Fruit fly (Drosophila melanogaster) whole organism, embryonic: Measurements from ENCODE around the gene Tengl3.

Experiments used
- ATbp ChIP-seq: fragments of 200-800 bp; sonication (Bioruptor generic); optimal IDR thresholded peaks from 2 replicates; lab custom pipeline; 2017; ENCODE audit warnings: missing biosample characterization, mild to moderate bottlenecking, missing genetic modification characterization, missing genetic modification reagents
- Atf-2 ChIP-seq: fragments of 200-800 bp; sonication (Bioruptor generic); optimal IDR thresholded peaks from 2 replicates; lab custom pipeline; 2016; ENCODE audit warnings: missing biosample characterization, missing genetic modification characterization
- Bdp1 ChIP-seq: fragments of 200-800 bp; sonication (Bioruptor generic); optimal IDR thresholded peaks from 3 replicates; lab custom pipeline; 2016; ENCODE audit warnings: missing biosample characterization, missing genetic modification characterization
- Bgb ChIP-seq: fragments of 200-800 bp; sonication (Bioruptor generic); IDR thresholded peaks from 2 replicates; pipeline ENCODE4 v1.3.6; 2022; ENCODE audit warnings: missing biosample characterization, missing genetic modification characterization; ENCODE audit not compliant: partially characterized antibody
- C15 ChIP-seq: fragments of 200-800 bp; sonication (Bioruptor generic); IDR thresholded peaks from 3 replicates; pipeline ENCODE4 v1.3.6; 2022; ENCODE audit warnings: missing biosample characterization, missing genetic modification characterization
- CG10979 ChIP-seq: fragments of 200-800 bp; sonication (Bioruptor generic); optimal IDR thresholded peaks from 2 replicates; lab custom pipeline; 2018; ENCODE audit warnings: missing biosample characterization, mild to moderate bottlenecking, missing genetic modification characterization, moderate library complexity
- CG11398 ChIP-seq: fragments of 200-800 bp; sonication (Bioruptor generic); optimal IDR thresholded peaks from 2 replicates; lab custom pipeline; 2016; ENCODE audit warnings: missing biosample characterization, missing genetic modification characterization
- CG11504 ChIP-seq: fragments of 200-800 bp; sonication (Bioruptor generic); optimal IDR thresholded peaks from 3 replicates; lab custom pipeline; 2019; ENCODE audit warnings: missing biosample characterization, mild to moderate bottlenecking, missing genetic modification characterization, moderate library complexity
- CG12391 ChIP-seq: fragments of 200-800 bp; sonication (Bioruptor generic); optimal IDR thresholded peaks from 3 replicates; lab custom pipeline; 2018; ENCODE audit warnings: missing biosample characterization, mild to moderate bottlenecking, missing genetic modification characterization, moderate library complexity
- CG12659 ChIP-seq: fragments of 200-800 bp; sonication (Bioruptor generic); optimal IDR thresholded peaks from 3 replicates; lab custom pipeline; 2017; ENCODE audit warnings: mild to moderate bottlenecking, missing biosample characterization, missing genetic modification reagents, missing genetic modification characterization
- CG14441 ChIP-seq: fragments of 200-800 bp; sonication (Bioruptor generic); IDR thresholded peaks from 2 replicates; pipeline ENCODE4 v1.3.6; 2022; ENCODE audit warnings: missing biosample characterization, missing genetic modification characterization
- CG14860 ChIP-seq: fragments of 200-800 bp; sonication (Bioruptor generic); IDR thresholded peaks from 3 replicates; pipeline ENCODE4 v1.3.6; 2022; ENCODE audit warnings: missing biosample characterization, missing genetic modification characterization; ENCODE audit not compliant: partially characterized antibody
- CG15696 ChIP-seq: fragments of 200-800 bp; sonication (Bioruptor generic); optimal IDR thresholded peaks from 2 replicates; lab custom pipeline; 2019; ENCODE audit warnings: missing biosample characterization, mild to moderate bottlenecking, missing genetic modification characterization, moderate library complexity
- CG18011 ChIP-seq: fragments of 200-800 bp; sonication (Bioruptor generic); optimal IDR thresholded peaks from 2 replicates; lab custom pipeline; 2017; ENCODE audit warnings: missing biosample characterization, missing genetic modification characterization, mild to moderate bottlenecking, moderate library complexity, missing genotype
- CG18476 ChIP-seq: fragments of 200-800 bp; sonication (Bioruptor generic); optimal IDR thresholded peaks from 2 replicates; lab custom pipeline; 2016; ENCODE audit warnings: missing biosample characterization, mild to moderate bottlenecking, missing genetic modification characterization
- CG2129 ChIP-seq: fragments of 200-800 bp; sonication (Bioruptor generic); IDR thresholded peaks from 2 replicates; pipeline ENCODE4 v1.3.6; 2022; ENCODE audit warnings: missing biosample characterization, missing genetic modification characterization; ENCODE audit not compliant: partially characterized antibody
- CG32532 ChIP-seq: fragments of 200-800 bp; sonication (Bioruptor generic); IDR thresholded peaks from 2 replicates; pipeline ENCODE4 v1.3.6; 2022; ENCODE audit warnings: missing biosample characterization, missing genetic modification characterization
- CG3407 ChIP-seq: fragments of 200-800 bp; sonication (Bioruptor generic); optimal IDR thresholded peaks from 2 replicates; lab custom pipeline; 2018; ENCODE audit warnings: missing biosample characterization, mild to moderate bottlenecking, missing genetic modification characterization
- CG34422 ChIP-seq: fragments of 200-800 bp; sonication (Bioruptor generic); IDR thresholded peaks from 3 replicates; pipeline ENCODE4 v1.3.6; 2022; ENCODE audit warnings: missing biosample characterization, missing genetic modification characterization
- CG4404 ChIP-seq: fragments of 200-800 bp; sonication (Bioruptor generic); IDR thresholded peaks from 2 replicates; pipeline ENCODE4 v1.3.6; 2022; ENCODE audit warnings: missing biosample characterization, missing genetic modification characterization
- CG4617 ChIP-seq: fragments of 200-800 bp; sonication (Bioruptor generic); optimal IDR thresholded peaks from 3 replicates; lab custom pipeline; 2016; ENCODE audit warnings: missing biosample characterization, missing genetic modification characterization, borderline replicate concordance
- CG6254 ChIP-seq: fragments of 200-800 bp; sonication (Bioruptor generic); optimal IDR thresholded peaks from 3 replicates; lab custom pipeline; 2017; ENCODE audit warnings: mild to moderate bottlenecking, missing biosample characterization, missing genetic modification reagents, missing genetic modification characterization
- CG6272 ChIP-seq: fragments of 200-800 bp; sonication (Bioruptor generic); IDR thresholded peaks from 2 replicates; pipeline ENCODE4 v1.3.6; 2022; ENCODE audit warnings: missing biosample characterization, missing genetic modification characterization
- CG8089 ChIP-seq: fragments of 200-800 bp; sonication (Bioruptor generic); optimal IDR thresholded peaks from 3 replicates; lab custom pipeline; 2016; ENCODE audit warnings: missing biosample characterization, missing genetic modification characterization
- CkIIα-i1 ChIP-seq: fragments of 200-800 bp; sonication (Bioruptor generic); IDR thresholded peaks from 2 replicates; pipeline ENCODE4 v1.3.6; 2022; ENCODE audit warnings: missing biosample characterization, missing genetic modification characterization
- Dbx ChIP-seq: fragments of 200-800 bp; sonication (Bioruptor generic); IDR thresholded peaks from 3 replicates; pipeline ENCODE4 v1.3.6; 2022; ENCODE audit warnings: missing biosample characterization, missing genetic modification characterization
- Dek ChIP-seq: fragments of 200-800 bp; sonication (Bioruptor generic); optimal IDR thresholded peaks from 3 replicates; lab custom pipeline; 2019; ENCODE audit warnings: missing biosample characterization, mild to moderate bottlenecking, missing genetic modification characterization, moderate library complexity
- Dp ChIP-seq: fragments of 200-800 bp; sonication (Bioruptor generic); optimal IDR thresholded peaks from 2 replicates; lab custom pipeline; 2018; ENCODE audit warnings: missing biosample characterization, mild to moderate bottlenecking, missing genetic modification characterization, moderate library complexity
- H2.0 ChIP-seq: fragments of 200-800 bp; sonication (Bioruptor generic); IDR thresholded peaks from 2 replicates; pipeline ENCODE4 v1.3.6; 2022; ENCODE audit warnings: missing biosample characterization, missing genetic modification characterization
- HLHmδ ChIP-seq: fragments of 200-800 bp; sonication (Bioruptor generic); optimal IDR thresholded peaks from 2 replicates; lab custom pipeline; 2018; ENCODE audit warnings: missing biosample characterization, mild to moderate bottlenecking, missing genetic modification characterization, moderate library complexity
- HmgD ChIP-seq: fragments of 200-800 bp; sonication (Bioruptor generic); optimal IDR thresholded peaks from 3 replicates; lab custom pipeline; 2016; ENCODE audit warnings: missing biosample characterization, missing genetic modification characterization
- Hr51 ChIP-seq, 2 experiments: fragments of 200-800 bp; sonication (Bioruptor generic); optimal IDR thresholded peaks; 2 replicates in 1 of 2; 3 replicates in 1 of 2; lab custom pipeline; 2016 to 2018; ENCODE audit warnings: missing biosample characterization in 2 of 2, missing genetic modification characterization in 2 of 2, mild to moderate bottlenecking in 1 of 2, moderate library complexity in 1 of 2
- Lpt ChIP-seq: fragments of >200 bp; optimal IDR thresholded peaks from 2 replicates; lab custom pipeline; 2018; ENCODE audit warnings: missing biosample characterization, missing genetic modification characterization
- MBD-R2 ChIP-seq: fragments of 200-800 bp; sonication (Bioruptor generic); IDR thresholded peaks from 2 replicates; pipeline ENCODE4 v1.3.6; 2022; ENCODE audit warnings: missing biosample characterization, missing genetic modification characterization
- NK7.1 ChIP-seq: fragments of 200-800 bp; sonication (Bioruptor generic); optimal IDR thresholded peaks from 3 replicates; lab custom pipeline; 2016; ENCODE audit warnings: missing biosample characterization, missing genetic modification characterization
- Tbp ChIP-seq: fragments of >200 bp; optimal IDR thresholded peaks from 2 replicates; lab custom pipeline; 2018; ENCODE audit warnings: missing biosample characterization, missing genetic modification characterization
- bowl ChIP-seq: fragments of 200-800 bp; sonication (Bioruptor generic); IDR thresholded peaks from 2 replicates; pipeline ENCODE4 v1.3.6; 2022; ENCODE audit warnings: missing biosample characterization, missing genetic modification characterization
- caup ChIP-seq: fragments of 200-800 bp; sonication (Bioruptor generic); optimal IDR thresholded peaks from 3 replicates; lab custom pipeline; 2017; ENCODE audit warnings: missing biosample characterization, mild to moderate bottlenecking, missing genetic modification characterization, moderate library complexity; ENCODE audit not compliant: severe bottlenecking
- exex ChIP-seq: fragments of 200-800 bp; sonication (Bioruptor generic); optimal IDR thresholded peaks from 4 replicates; lab custom pipeline; 2018; ENCODE audit warnings: missing biosample characterization, mild to moderate bottlenecking, missing genetic modification characterization, moderate library complexity
- fd64A ChIP-seq: fragments of 200-800 bp; sonication (Bioruptor generic); optimal IDR thresholded peaks from 3 replicates; lab custom pipeline; 2018; ENCODE audit warnings: missing biosample characterization, mild to moderate bottlenecking, missing genetic modification characterization
- ftz-f1 ChIP-seq: fragments of 200-800 bp; sonication (Bioruptor generic); optimal IDR thresholded peaks from 2 replicates; lab custom pipeline; 2016; ENCODE audit warnings: missing biosample characterization, missing genetic modification characterization
- lmd ChIP-seq: fragments of 200-800 bp; sonication (Bioruptor generic); IDR thresholded peaks from 2 replicates; pipeline ENCODE4 v1.3.6; 2022; ENCODE audit warnings: missing biosample characterization, missing genetic modification characterization
- nom ChIP-seq: fragments of 200-800 bp; sonication (Bioruptor generic); optimal IDR thresholded peaks from 2 replicates; lab custom pipeline; 2017; ENCODE audit warnings: missing biosample characterization, missing genetic modification characterization, mild to moderate bottlenecking, moderate library complexity, missing genetic modification reagents
- onecut ChIP-seq: fragments of 200-800 bp; sonication (Bioruptor generic); IDR thresholded peaks from 2 replicates; pipeline ENCODE4 v1.3.6; 2022; ENCODE audit warnings: missing biosample characterization, missing genetic modification characterization
- pfk ChIP-seq: fragments of 200-800 bp; sonication (Bioruptor generic); optimal IDR thresholded peaks from 2 replicates; lab custom pipeline; 2018; ENCODE audit warnings: missing biosample characterization, mild to moderate bottlenecking, missing genetic modification characterization, moderate library complexity
- trem ChIP-seq: fragments of 200-800 bp; optimal IDR thresholded peaks from 3 replicates; lab custom pipeline; 2019; ENCODE audit warnings: missing biosample characterization, mild to moderate bottlenecking, missing genetic modification characterization, moderate library complexity
- tup ChIP-seq: fragments of 200-800 bp; sonication (Bioruptor generic); optimal IDR thresholded peaks from 2 replicates; lab custom pipeline; 2016; ENCODE audit warnings: missing biosample characterization, mild to moderate bottlenecking, missing genetic modification characterization, moderate library complexity
- wor ChIP-seq: fragments of 200-800 bp; sonication (Bioruptor generic); IDR thresholded peaks from 2 replicates; pipeline ENCODE4 v1.3.6; 2022; ENCODE audit warnings: missing biosample characterization, missing genetic modification characterization
- zen ChIP-seq: fragments of 200-800 bp; sonication (Bioruptor generic); optimal IDR thresholded peaks from 3 replicates; lab custom pipeline; 2018; ENCODE audit warnings: missing biosample characterization, mild to moderate bottlenecking, missing genetic modification characterization, moderate library complexity
- zf30C ChIP-seq: fragments of 200-800 bp; sonication (Bioruptor generic); optimal IDR thresholded peaks from 3 replicates; lab custom pipeline; 2018; ENCODE audit warnings: missing biosample characterization, mild to moderate bottlenecking, missing genetic modification characterization

Gene Tengl3

dm6 chr2L:2201107-2201561 is 36.9 kb downstream of the Tengl3 start (continued):
- TF ChIP-seq CG6254 (GFP tag; lab: Kevin White, UChicago) (peak; percentile 91), ftz-f1 (GFP tag; lab: Kevin White, UChicago) (no peak), CkIIα-i1 (no peak), nom (GFP tag; lab: Kevin White, UChicago) (no peak), Atf-2 (GFP tag; lab: Kevin White, UChicago) (peak; percentile 64), trem (tag; lab: Kevin White, UChicago) (peak; percentile 89), zf30C (GFP tag; lab: Kevin White, UChicago) (peak; percentile 80), CG11504 (tag; lab: Kevin White, UChicago) (peak; percentile 88), wor (peak; percentile 71), NK7.1 (GFP tag; lab: Kevin White, UChicago) (peak; percentile 28), onecut (peak; percentile 71), Tbp (GFP tag; lab: Kevin White, UChicago) (no peak), H2.0 (GFP tag; lab: Robert Waterston, UW) (peak; percentile 61), CG14441 (GFP tag; lab: Robert Waterston, UW) (peak; percentile 44; the same call in 1 of the 2 replicates), CG34422 (GFP tag; lab: Robert Waterston, UW) (peak; percentile 80; the same call in 2 of the 3 replicates), Dp (GFP tag; lab: Kevin White, UChicago) (no peak), Hr51 (GFP tag; optimal IDR thresholded peaks at IDR 0.05; lab: Kevin White, UChicago) (peak; percentile 44 to 68), tup (peak; percentile 64), CG10979 (tag; lab: Kevin White, UChicago) (peak; percentile 94), CG2129 (GFP tag; lab: Robert Waterston, UW) (no peak), Lpt (GFP tag; lab: Kevin White, UChicago) (no peak), Bdp1 (GFP tag; lab: Kevin White, UChicago) (peak; percentile 29), zen (tag; lab: Kevin White, UChicago) (peak; percentile 76), HmgD (GFP tag; lab: Kevin White, UChicago) (no peak), CG6272 (peak; percentile 65), bowl (GFP tag; lab: Robert Waterston, UW) (no peak), Dbx (GFP tag; lab: Robert Waterston, UW) (no peak), CG4404 (GFP tag; lab: Robert Waterston, UW) (peak; percentile 59), CG4617 (GFP tag; lab: Kevin White, UChicago) (peak; percentile 51), MBD-R2 (GFP tag; lab: Robert Waterston, UW) (no peak; the same call in 1 of the 2 replicates), CG32532 (GFP tag; lab: Robert Waterston, UW) (no peak), exex (tag; lab: Kevin White, UChicago) (no peak), fd64A (peak; percentile 90), caup (GFP tag; lab: Kevin White, UChicago) (peak; percentile 57), Dek (tag; lab: Kevin White, UChicago) (no peak), CG12391 (tag; lab: Kevin White, UChicago) (peak; percentile 87), pfk (GFP tag; lab: Kevin White, UChicago) (no peak), CG15696 (tag; lab: Kevin White, UChicago) (peak; percentile 83), ATbp (GFP tag; lab: Kevin White, UChicago) (peak; percentile 91), CG12659 (peak; percentile 71), HLHmδ (GFP tag; lab: Kevin White, UChicago) (no peak), CG11398 (GFP tag; lab: Kevin White, UChicago) (peak; percentile 55), lmd (peak; percentile 68; the same call in 1 of the 2 replicates), CG8089 (GFP tag; lab: Kevin White, UChicago) (peak; percentile 70), CG18011 (GFP tag; lab: Kevin White, UChicago) (no peak), CG14860 (GFP tag; lab: Robert Waterston, UW) (no peak; the same call in 2 of the 3 replicates), CG18476 (GFP tag; lab: Kevin White, UChicago) (peak; percentile 74), Bgb (GFP tag; lab: Robert Waterston, UW) (no peak), C15 (GFP tag; lab: Robert Waterston, UW) (no peak), CG3407 (GFP tag; lab: Kevin White, UChicago) (peak; percentile 89)
